Fruit fly (Drosophila melanogaster): ENCODE results near the gene Gbeta13F.

Gbeta13F gene

dm6 chrX:15891606-15892345, 31.9 kb downstream of the Gbeta13F start, which contains the start of gene shi (continued):
- TF ChIP-seq Stat92E (GFP tag; optimal IDR thresholded peaks at IDR 0.05), result no peak
- peak; percentile 98 for TF ChIP-seq CG7963 (GFP tag; IDR thresholded peaks at IDR 0.05; ENCODE audit: partially characterized antibody)
- TF ChIP-seq knrl (GFP tag; IDR thresholded peaks at IDR 0.05; ENCODE audit: partially characterized antibody), result peak; percentile 97
- TF ChIP-seq MBD-R2 (GFP tag; IDR thresholded peaks at IDR 0.05), result peak; percentile 47
- no peak for TF ChIP-seq chm (GFP tag; IDR thresholded peaks at IDR 0.05)
- no peak for TF ChIP-seq CG3726 (GFP tag; IDR thresholded peaks at IDR 0.05)
- peak; percentile 48 for TF ChIP-seq CG2120 (GFP tag; optimal IDR thresholded peaks at IDR 0.05)
- no peak for TF ChIP-seq cg (GFP tag; optimal IDR thresholded peaks at IDR 0.05)
- TF ChIP-seq Kr (GFP tag; optimal IDR thresholded peaks at IDR 0.05), result no peak
- 0 out of 2 replicates have a peak, but pooled peaks have one; percentile 18 for TF ChIP-seq CG1024 (GFP tag; IDR thresholded peaks at IDR 0.05)
- TF ChIP-seq CG14667 (GFP tag; IDR thresholded peaks at IDR 0.05), result no peak
- TF ChIP-seq Optix (GFP tag; IDR thresholded peaks at IDR 0.05), result no peak
- peak; percentile 52 for TF ChIP-seq grn (GFP tag; optimal IDR thresholded peaks at IDR 0.05)
- peak; percentile 99 for TF ChIP-seq Bgb (GFP tag; IDR thresholded peaks at IDR 0.05; ENCODE audit: partially characterized antibody)
- TF ChIP-seq gfzf (GFP tag; optimal IDR thresholded peaks at IDR 0.05), result peak; percentile 53
- peak; percentile 18 for TF ChIP-seq kay (GFP tag; optimal IDR thresholded peaks at IDR 0.05)
- peak; percentile 93 for TF ChIP-seq sna (GFP tag; IDR thresholded peaks at IDR 0.05; ENCODE audit: partially characterized antibody)
- peak; percentile 13 for TF ChIP-seq zfh2 (GFP tag; optimal IDR thresholded peaks at IDR 0.05)
- TF ChIP-seq pzg (GFP tag; optimal IDR thresholded peaks at IDR 0.05), result peak; percentile 94
- TF ChIP-seq CG4617 (GFP tag; optimal IDR thresholded peaks at IDR 0.05; ENCODE audit: borderline replicate concordance), result peak; percentile 3
- peak; percentile 99 for TF ChIP-seq bbx (GFP tag; IDR thresholded peaks at IDR 0.05; ENCODE audit: partially characterized antibody)
- TF ChIP-seq CG12104 (GFP tag; optimal IDR thresholded peaks at IDR 0.05), result no peak
- peak; percentile 99 for TF ChIP-seq ato (GFP tag; IDR thresholded peaks at IDR 0.05; ENCODE audit: partially characterized antibody)
- no peak for TF ChIP-seq ase (GFP tag; IDR thresholded peaks at IDR 0.05)
- peak; percentile 23 for TF ChIP-seq CG13296 (GFP tag; optimal IDR thresholded peaks at IDR 0.05)
- no peak for TF ChIP-seq Spps (tag; optimal IDR thresholded peaks at IDR 0.05)
- peak; percentile 18 for TF ChIP-seq Nf-YB (GFP tag; optimal IDR thresholded peaks at IDR 0.05)
- TF ChIP-seq Lhr (GFP tag; optimal IDR thresholded peaks at IDR 0.05), result peak; percentile 46
- no peak for TF ChIP-seq CG7839 (tag; optimal IDR thresholded peaks at IDR 0.05)
- TF ChIP-seq Sox102F (GFP tag; optimal IDR thresholded peaks at IDR 0.05), result no peak
- TF ChIP-seq Ets97D (GFP tag; optimal IDR thresholded peaks at IDR 0.05), result peak; percentile 69
- TF ChIP-seq CG11560 (tag; IDR thresholded peaks at IDR 0.05), result peak; percentile 95
- peak; percentile 84 for TF ChIP-seq CG30020 (tag; optimal IDR thresholded peaks at IDR 0.05)
- no peak for TF ChIP-seq chif (GFP tag; optimal IDR thresholded peaks at IDR 0.05)
- no peak for TF ChIP-seq HLHmδ (GFP tag; optimal IDR thresholded peaks at IDR 0.05)
- no peak for TF ChIP-seq ara (GFP tag; IDR thresholded peaks at IDR 0.05)
- peak; percentile 96 for TF ChIP-seq Scr (GFP tag; IDR thresholded peaks at IDR 0.05; ENCODE audit: partially characterized antibody)
- TF ChIP-seq CG32767 (GFP tag; IDR thresholded peaks at IDR 0.05), result no peak
- TF ChIP-seq sc (optimal IDR thresholded peaks at IDR 0.05), result no peak
- no peak for TF ChIP-seq sc (GFP tag; optimal IDR thresholded peaks at IDR 0.05)
- TF ChIP-seq z (GFP tag; IDR thresholded peaks at IDR 0.05), result no peak
- no peak for TF ChIP-seq Neu2 (GFP tag; optimal IDR thresholded peaks at IDR 0.05; ENCODE audit: borderline replicate concordance)
- peak; percentile 45 for TF ChIP-seq Hmr (GFP tag; optimal IDR thresholded peaks at IDR 0.05)
- no peak for TF ChIP-seq Mad (GFP tag; optimal IDR thresholded peaks at IDR 0.05)
- no peak for TF ChIP-seq CG4404 (GFP tag; IDR thresholded peaks at IDR 0.05)
- no peak for TF ChIP-seq HHEX (GFP tag; optimal IDR thresholded peaks at IDR 0.05)
- TF ChIP-seq ham (GFP tag; IDR thresholded peaks at IDR 0.05), result no peak
- TF ChIP-seq CG10431 (GFP tag; optimal IDR thresholded peaks at IDR 0.05), result peak; percentile 28
- peak; percentile 63 for TF ChIP-seq B-H2 (GFP tag; optimal IDR thresholded peaks at IDR 0.05)

Data from whole organism, embryonic.